Fruit fly (Drosophila melanogaster) whole organism: ENCODE measurements around the gene Gbp3.

ENCODE experiments used
- CG8478 ChIP-seq: fragments of >200 bp; optimal IDR thresholded peaks from 2 replicates; lab custom pipeline; 2018; ENCODE audit warnings: inconsistent platforms
- Dll ChIP-seq: fragments of >200 bp; optimal IDR thresholded peaks from 2 replicates; lab custom pipeline; 2017
- EcR ChIP-seq, 2 experiments: fragments of >200 bp; optimal IDR thresholded peaks; 2 replicates each; lab custom pipeline; 2017; ENCODE audit warnings: missing biosample characterization in 2 of 2, missing genetic modification characterization in 2 of 2, missing genetic modification reagents in 2 of 2
- pan ChIP-seq: fragments of >200 bp; optimal IDR thresholded peaks from 2 replicates; lab custom pipeline; 2017
- psq ChIP-seq: fragments of >200 bp; optimal IDR thresholded peaks from 2 replicates; lab custom pipeline; 2017
- usp ChIP-seq: fragments of >200 bp; optimal IDR thresholded peaks from 2 replicates; lab custom pipeline; 2017; ENCODE audit warnings: missing biosample characterization, missing genetic modification characterization, mixed read lengths

DNA sequence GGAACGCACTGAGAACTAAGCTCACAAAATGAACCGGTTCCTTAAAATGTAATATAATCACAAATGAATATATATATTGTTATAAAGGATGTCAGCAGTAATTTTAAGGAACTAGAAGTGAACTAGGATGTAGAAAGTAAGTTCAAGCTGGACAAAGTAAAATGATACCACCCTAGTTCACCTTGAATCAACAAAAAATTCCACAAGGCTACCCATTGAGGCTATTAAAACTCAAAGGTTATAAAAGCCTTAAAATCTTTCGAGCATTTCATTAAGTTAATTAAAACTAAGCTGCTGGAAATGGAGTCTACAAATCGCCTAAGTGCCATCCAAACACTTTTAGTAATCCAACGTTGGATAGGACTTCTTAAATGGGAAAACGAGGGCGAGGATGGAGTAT lies 11.9 kb downstream of the Gbp3 start, which contains the start of gene Or94b:
- no peak for TF ChIP-seq psq
- TF ChIP-seq EcR (GFP tag; optimal IDR thresholded peaks at IDR 0.05; lab: Kevin White, UChicago): no peak
- no peak for TF ChIP-seq Dll (lab: Kevin White, UChicago)
- no peak for TF ChIP-seq CG8478
- no peak for TF ChIP-seq pan (lab: Kevin White, UChicago)
- TF ChIP-seq usp (GFP tag; lab: Kevin White, UChicago): no peak
